Fruit fly (Drosophila melanogaster) whole organism: ENCODE results near the gene Usp8.

Experiments used
- CG8478 ChIP-seq: fragments of >200 bp; optimal IDR thresholded peaks from 2 replicates; lab custom pipeline; 2018; ENCODE audit warnings: inconsistent platforms
- Dll ChIP-seq: fragments of >200 bp; optimal IDR thresholded peaks from 2 replicates; lab custom pipeline; 2017
- EcR ChIP-seq, 2 experiments: fragments of >200 bp; optimal IDR thresholded peaks; 2 replicates each; lab custom pipeline; 2017; ENCODE audit warnings: missing biosample characterization in 2 of 2, missing genetic modification characterization in 2 of 2, missing genetic modification reagents in 2 of 2
- pan ChIP-seq: fragments of >200 bp; optimal IDR thresholded peaks from 2 replicates; lab custom pipeline; 2017
- psq ChIP-seq: fragments of >200 bp; optimal IDR thresholded peaks from 2 replicates; lab custom pipeline; 2017
- usp ChIP-seq: fragments of >200 bp; optimal IDR thresholded peaks from 2 replicates; lab custom pipeline; 2017; ENCODE audit warnings: missing biosample characterization, missing genetic modification characterization, mixed read lengths

The Usp8 gene

DNA sequence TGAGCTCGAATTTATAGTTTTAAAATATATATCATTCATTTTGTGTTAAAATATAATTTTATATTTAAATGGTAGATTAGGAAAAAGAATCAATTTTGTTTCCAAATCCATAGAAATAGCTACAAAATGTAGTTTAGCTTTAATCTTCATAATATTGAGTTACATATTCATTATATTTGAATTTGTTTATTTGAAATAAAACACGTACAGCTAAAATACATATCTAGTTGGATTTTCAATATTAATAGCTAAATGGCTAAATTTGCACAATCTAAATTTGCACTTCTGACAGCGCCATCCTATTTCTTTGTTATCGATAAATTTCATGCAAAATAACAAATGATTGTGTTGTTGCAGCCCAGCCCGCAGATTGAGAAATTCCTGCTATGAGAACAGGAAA is at the start of gene Usp8:
Gene Usp8 (plus strand): TSS at position 312 of the 400 bp plus-strand sequence.
- TF ChIP-seq EcR (GFP tag; optimal IDR thresholded peaks at IDR 0.05; lab: Kevin White, UChicago) (no peak), psq (no peak), usp (GFP tag; lab: Kevin White, UChicago) (no peak), Dll (no peak), CG8478 (lab: Kevin White, UChicago) (no peak)

DNA sequence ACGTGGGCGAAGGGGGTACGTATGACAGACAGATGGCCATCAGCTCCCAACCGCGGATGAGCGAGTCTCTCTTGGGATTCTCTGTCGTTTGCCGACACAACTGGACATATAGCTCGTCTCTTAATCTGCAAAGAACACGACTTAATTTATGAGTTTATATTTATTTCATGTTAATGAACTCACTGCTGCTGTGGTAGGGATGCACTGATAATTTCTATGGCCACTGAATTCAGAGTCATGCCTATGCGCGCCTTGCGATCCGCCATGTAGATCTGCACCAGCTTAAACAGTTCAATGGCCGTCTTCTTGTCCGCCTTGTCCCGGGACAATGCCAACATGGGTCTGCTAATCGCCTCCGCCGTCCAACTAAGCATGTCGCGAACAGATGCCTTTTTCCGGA is 49.1 kb upstream of the Usp8 start:
- TF ChIP-seq usp (GFP tag; lab: Kevin White, UChicago) (no peak), pan (lab: Kevin White, UChicago) (no peak), Dll (no peak), CG8478 (lab: Kevin White, UChicago) (no peak), psq (no peak)

DNA sequence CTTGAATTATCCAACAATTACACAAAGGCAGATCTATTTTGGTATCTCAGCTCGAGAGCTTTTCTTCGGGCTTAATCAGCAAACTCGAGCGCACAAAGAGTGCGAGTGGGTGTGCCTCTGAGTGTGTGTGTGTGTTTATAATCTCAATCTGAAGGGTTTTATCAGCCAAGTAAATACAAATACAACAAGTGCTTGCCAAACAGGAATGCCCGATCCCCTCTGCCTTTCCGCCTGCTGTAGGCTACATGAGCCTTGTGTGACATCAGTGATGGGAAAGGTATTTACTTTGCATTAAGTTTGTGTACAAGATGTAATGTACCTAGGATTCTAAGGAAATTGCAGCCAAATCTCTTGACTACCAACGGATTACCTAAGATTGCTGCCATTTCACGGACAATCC is 44.6 kb upstream of the Usp8 start:
- TF ChIP-seq psq (no peak), usp (GFP tag; lab: Kevin White, UChicago) (no peak), Dll (no peak), CG8478 (lab: Kevin White, UChicago) (no peak), pan (lab: Kevin White, UChicago) (no peak), EcR (GFP tag; optimal IDR thresholded peaks at IDR 0.05; lab: Kevin White, UChicago) (no peak)

DNA sequence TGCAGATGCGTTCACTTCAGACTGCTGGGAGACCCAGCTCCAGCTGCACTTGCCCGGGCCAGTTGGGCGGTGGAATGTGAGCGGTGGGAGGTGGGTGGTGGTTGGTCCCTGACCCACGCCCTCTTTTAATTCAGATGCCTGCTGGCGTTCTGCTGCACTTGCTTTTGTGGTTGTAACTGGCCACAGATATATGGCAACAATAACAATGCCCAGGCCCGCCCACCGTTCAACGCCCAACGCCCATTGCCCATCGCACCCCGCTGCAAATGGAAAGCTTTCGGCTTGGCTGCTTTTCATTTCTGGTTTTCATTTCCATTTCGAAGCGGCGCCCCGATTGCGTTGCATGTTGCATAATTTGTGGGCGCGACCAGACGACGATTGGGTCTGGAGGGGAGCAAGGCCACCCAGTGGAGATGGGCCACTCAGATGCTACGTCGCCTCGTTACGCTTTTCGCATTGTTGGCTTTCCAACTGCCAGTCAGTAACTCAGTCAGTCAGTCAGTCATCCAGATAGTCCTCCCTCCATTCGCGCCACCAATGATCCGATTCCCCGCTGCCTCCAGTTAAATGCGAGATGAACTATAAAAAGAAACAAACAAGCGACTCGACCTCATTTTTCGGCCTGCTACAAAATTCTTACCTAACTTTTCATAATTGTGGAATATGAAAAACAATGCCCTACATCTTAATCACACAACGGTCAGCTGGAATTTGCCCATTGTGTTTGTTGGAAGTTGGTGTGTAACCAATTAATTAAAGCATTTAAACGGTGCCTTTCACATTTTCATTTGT is 43.6 kb upstream of the Usp8 start:
- no peak for TF ChIP-seq CG8478 (lab: Kevin White, UChicago)
- TF ChIP-seq Dll, result no peak
- no peak for TF ChIP-seq psq
- TF ChIP-seq EcR (GFP tag; optimal IDR thresholded peaks at IDR 0.05; lab: Kevin White, UChicago), result no peak
- TF ChIP-seq usp (GFP tag; lab: Kevin White, UChicago), result no peak
- no peak for TF ChIP-seq pan (lab: Kevin White, UChicago)

DNA sequence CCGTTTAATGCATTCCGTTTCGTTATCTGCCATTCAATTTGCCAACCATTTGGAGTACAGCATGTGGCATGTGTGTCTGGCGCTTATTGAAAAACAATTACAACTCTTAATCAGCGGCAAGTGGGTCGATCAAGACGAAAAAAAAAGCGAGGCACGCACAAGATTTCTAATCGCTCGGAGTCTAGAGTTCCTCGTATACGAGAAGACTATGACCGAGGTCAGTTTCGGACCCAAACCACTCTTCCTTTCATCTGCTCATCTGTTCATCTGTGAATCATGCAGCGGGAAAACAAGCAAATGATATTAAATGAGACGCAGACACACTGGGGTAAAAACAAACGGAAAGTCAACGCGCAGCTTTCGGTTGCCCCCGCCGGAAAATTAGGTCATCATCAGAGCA is 42.6 kb upstream of the Usp8 start:
- TF ChIP-seq psq (no peak), usp (GFP tag; lab: Kevin White, UChicago) (no peak), pan (lab: Kevin White, UChicago) (no peak)

DNA sequence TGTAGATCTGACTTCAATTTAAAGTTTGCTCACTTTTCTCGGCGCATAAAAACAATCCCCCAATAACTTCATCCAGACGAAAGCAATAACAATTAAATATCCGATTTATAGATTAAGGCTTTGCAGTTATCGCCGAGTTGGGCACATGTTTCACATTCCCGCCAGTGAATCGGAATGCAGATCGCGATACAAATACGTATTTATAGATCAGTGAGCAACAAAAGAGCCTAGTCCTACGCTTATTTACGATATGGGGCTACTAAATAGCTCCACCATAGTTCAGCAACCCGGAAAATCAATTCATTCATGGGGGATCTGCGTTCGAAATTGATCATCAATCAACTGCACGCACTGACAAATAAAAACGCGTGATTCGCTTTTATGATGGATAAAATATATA is 42.0 kb upstream of the Usp8 start:
- no peak for TF ChIP-seq EcR (GFP tag; optimal IDR thresholded peaks at IDR 0.05; lab: Kevin White, UChicago)
- TF ChIP-seq pan (lab: Kevin White, UChicago), result no peak
- no peak for TF ChIP-seq Dll
- no peak for TF ChIP-seq psq
- no peak for TF ChIP-seq usp (GFP tag; lab: Kevin White, UChicago)
- no peak for TF ChIP-seq CG8478 (lab: Kevin White, UChicago)

DNA sequence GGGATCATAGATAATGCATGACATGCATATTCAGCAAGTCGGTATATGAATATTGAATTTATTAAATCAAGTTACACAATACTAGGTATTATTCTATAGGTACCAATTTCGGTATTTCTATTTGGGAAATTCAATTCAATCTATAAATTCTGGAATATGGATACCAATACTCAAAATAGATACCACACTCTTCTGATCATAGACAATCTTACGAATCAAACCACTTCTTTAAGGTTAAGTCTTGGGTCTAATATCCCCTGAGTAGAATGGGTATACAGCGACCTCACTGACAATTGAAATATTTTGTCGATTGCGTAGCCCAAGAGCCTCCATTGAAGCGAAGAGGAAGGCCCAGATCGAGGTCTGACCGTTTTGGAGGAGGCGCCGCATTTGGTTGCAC is 41.2 kb upstream of the Usp8 start:
- TF ChIP-seq EcR (GFP tag; optimal IDR thresholded peaks at IDR 0.05; lab: Kevin White, UChicago) (no peak), pan (lab: Kevin White, UChicago) (no peak)

DNA sequence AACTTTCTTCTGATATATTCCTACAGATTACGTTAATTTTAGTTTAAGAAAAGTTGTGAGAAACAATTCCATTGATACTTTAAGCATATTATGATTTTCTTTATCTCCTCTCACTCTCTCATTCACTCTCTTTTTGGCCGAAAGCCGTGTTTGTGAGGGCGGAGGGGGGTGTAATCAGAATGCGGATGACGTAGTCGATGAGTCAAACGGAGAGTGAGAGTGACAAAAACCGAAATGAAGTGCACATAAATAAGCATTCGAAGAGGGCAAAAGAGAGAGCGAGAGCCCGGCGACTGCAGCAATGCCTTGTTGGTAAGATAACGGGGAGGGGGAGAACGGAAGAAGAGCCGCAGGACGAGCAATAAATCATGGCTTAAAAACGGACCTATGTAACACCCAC is 39.8 kb upstream of the Usp8 start:
- no peak for TF ChIP-seq CG8478 (lab: Kevin White, UChicago)
- no peak for TF ChIP-seq psq
- TF ChIP-seq pan (lab: Kevin White, UChicago), result no peak
- TF ChIP-seq Dll, result no peak
- no peak for TF ChIP-seq EcR (GFP tag; optimal IDR thresholded peaks at IDR 0.05; lab: Kevin White, UChicago)
- no peak for TF ChIP-seq usp (GFP tag; lab: Kevin White, UChicago)

DNA sequence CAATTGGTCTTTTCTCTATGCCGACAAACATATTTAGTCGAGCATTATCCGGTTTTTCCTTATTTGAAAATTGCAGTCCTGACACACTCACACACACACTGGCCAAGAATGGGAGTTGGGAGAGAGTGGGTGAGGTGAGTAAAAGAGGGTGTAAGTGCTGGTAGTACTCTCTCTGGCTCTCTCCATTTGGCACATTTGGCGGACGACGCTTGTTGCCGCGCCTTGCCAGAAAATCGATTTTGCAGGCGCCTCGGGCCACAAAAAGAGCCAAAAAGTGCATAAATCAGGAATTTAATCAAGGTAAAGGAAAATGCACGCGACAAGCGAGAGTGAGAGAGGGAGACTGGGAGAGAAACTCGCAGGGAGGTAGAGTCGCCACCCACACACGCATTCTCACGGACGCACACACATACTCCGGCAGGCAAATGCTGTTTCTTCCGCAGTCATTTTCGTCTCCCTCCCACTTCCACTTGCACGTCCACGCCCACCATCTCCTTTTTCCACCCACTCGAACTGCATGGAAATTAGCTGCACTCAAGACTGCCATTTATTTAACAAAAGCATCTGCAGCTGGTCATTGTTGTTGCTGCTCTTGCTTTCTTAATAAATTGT is 37.4 kb upstream of the Usp8 start:
- TF ChIP-seq Dll (no peak), psq (no peak), EcR (GFP tag; optimal IDR thresholded peaks at IDR 0.05; lab: Kevin White, UChicago) (no peak), usp (GFP tag; lab: Kevin White, UChicago) (no peak)

DNA sequence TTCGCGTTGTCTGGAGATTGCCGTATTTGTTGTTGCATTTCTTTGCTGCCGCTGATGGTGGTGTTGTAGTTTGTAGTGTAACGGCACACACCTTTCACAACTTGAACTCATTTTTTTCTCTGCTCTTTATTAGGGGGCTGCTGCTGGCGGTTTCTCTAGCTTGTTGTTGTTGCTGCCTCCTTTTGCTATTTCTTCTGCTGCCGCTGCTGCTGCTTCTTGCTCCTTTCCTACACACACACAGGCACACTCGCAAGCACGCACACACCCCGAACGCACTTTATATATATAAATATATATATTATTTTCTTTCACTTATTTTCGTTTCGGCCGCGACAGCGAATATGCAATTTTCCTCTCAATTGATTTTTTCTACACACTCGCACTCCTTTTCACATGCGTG is 36.9 kb upstream of the Usp8 start:
- TF ChIP-seq EcR (GFP tag; optimal IDR thresholded peaks at IDR 0.05; lab: Kevin White, UChicago), result no peak
- TF ChIP-seq CG8478 (lab: Kevin White, UChicago), result no peak
- TF ChIP-seq usp (GFP tag; lab: Kevin White, UChicago), result no peak
- no peak for TF ChIP-seq Dll
- no peak for TF ChIP-seq psq
- TF ChIP-seq pan (lab: Kevin White, UChicago), result no peak

DNA sequence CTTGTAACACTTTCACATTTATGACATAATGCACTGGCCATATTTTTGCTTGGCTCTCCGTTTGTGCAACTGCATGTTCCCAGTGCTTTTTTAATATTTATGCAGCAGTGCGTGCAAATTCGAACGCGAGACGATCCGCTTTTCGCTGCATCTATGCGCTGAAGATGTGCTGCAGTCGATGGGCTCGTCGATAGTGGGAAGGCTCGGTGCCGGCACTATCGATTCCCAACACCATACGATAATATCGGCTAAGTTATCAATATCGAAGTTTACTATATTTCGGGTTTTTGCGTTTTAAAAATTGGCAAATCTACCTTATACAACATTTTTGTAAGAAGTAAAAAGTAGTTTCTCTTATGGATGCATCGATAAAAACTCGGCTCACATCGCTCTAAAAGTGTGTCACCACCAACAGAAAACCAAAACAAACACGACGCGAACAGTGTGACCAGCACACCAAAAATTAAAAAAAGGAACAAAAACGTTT is 36.4 kb upstream of the Usp8 start, which contains the start of gene RhoGAP93B:
Gene RhoGAP93B (minus strand): TSS at position 197 of the 487 bp plus-strand sequence.
- TF ChIP-seq psq, result no peak
- TF ChIP-seq Dll, result no peak
- TF ChIP-seq pan (lab: Kevin White, UChicago), result no peak
- TF ChIP-seq usp (GFP tag; lab: Kevin White, UChicago), result no peak
- no peak for TF ChIP-seq CG8478 (lab: Kevin White, UChicago)
- no peak for TF ChIP-seq EcR (GFP tag; optimal IDR thresholded peaks at IDR 0.05; lab: Kevin White, UChicago)

DNA sequence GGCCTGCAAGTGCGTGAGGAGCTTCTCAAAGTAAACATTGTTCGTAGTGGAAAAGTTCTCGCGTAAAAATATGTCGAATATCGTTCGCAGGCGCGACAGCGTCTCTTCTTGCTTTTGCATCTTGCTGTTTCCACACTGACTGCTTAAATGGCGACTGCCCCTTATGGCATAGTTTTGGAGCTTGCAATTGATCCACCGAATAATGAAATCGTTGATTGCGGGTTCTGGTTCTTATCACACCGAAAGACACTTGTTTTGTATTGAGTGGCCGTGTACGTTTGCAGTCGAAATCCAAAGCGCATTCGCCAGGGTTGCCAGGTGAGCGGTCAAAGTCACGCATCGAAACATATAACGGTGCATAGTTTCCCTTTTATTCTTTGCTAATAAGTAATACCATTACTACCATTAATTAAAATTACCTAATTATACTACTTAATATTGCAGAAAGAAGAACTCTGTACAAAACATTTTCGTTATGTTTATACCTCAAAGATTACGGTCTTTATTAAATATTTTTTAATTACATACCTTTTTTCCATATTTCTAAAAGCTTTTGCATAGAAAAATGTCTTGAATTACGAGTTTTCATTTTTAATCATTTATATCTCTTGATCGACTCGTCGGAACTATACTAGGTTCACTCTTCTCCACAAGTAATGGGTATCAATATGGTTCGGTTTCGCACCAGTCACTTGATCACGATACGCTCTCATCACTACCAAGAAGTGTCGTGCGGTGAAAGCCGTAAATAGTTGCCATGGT is 32.4 kb upstream of the Usp8 start, which contains the start of the genes CG7044 and Tbc1d22:
Gene CG7044 (minus strand): TSS at position 266 of the 762 bp plus-strand sequence.
Gene Tbc1d22 (plus strand): TSS at position 747 of the 762 bp plus-strand sequence.
- TF ChIP-seq CG8478 (lab: Kevin White, UChicago), result no peak
- TF ChIP-seq EcR (GFP tag; optimal IDR thresholded peaks at IDR 0.05; lab: Kevin White, UChicago), result no peak
- TF ChIP-seq usp (GFP tag; lab: Kevin White, UChicago), result no peak
- TF ChIP-seq pan (lab: Kevin White, UChicago), result peak; percentile 89
